Worm (Caenorhabditis elegans) whole organism, early embryonic: ENCODE results near the gene F12A10.9.

Experiments
- B0310.2 ChIP-seq: sonication (generic microtip); optimal IDR thresholded peaks from 2 replicates; lab custom pipeline; 2016; ENCODE audit warnings: mild to moderate bottlenecking, missing genetic modification characterization, missing compliant biosample characterization
- F13C5.2 ChIP-seq: sonication (generic microtip); optimal IDR thresholded peaks from 2 replicates; lab custom pipeline; 2017; ENCODE audit warnings: mild to moderate bottlenecking, missing genetic modification characterization, inconsistent platforms, missing compliant biosample characterization
- aly-1 ChIP-seq: sonication (generic microtip); optimal IDR thresholded peaks from 2 replicates; lab custom pipeline; 2016; ENCODE audit warnings: missing genetic modification characterization, missing compliant biosample characterization
- ama-1 ChIP-seq: fragments of 150-350 bp; optimal IDR thresholded peaks from 2 replicates; lab custom pipeline; 2014
- ceh-13 ChIP-seq: fragments of 200-800 bp; sonication (Bioruptor generic); optimal IDR thresholded peaks from 2 replicates; lab custom pipeline; 2018; ENCODE audit warnings: mild to moderate bottlenecking, missing genetic modification characterization, missing compliant biosample characterization
- ceh-36 ChIP-seq: sonication (generic microtip); optimal IDR thresholded peaks from 2 replicates; lab custom pipeline; 2016; ENCODE audit warnings: missing genetic modification characterization, inconsistent platforms, missing compliant biosample characterization
- ets-7 ChIP-seq: sonication (generic microtip); optimal IDR thresholded peaks from 2 replicates; lab custom pipeline; 2016; ENCODE audit warnings: missing genotype, missing genetic modification characterization, missing compliant biosample characterization
- flt-1 ChIP-seq: fragments of 200-800 bp; sonication (Bioruptor generic); IDR thresholded peaks from 2 replicates; pipeline ENCODE4 v1.3.6; 2022; ENCODE audit warnings: missing genetic modification characterization, missing compliant biosample characterization
- hmbx-1 ChIP-seq: sonication (generic microtip); optimal IDR thresholded peaks from 2 replicates; lab custom pipeline; 2016; ENCODE audit warnings: mild to moderate bottlenecking, missing genetic modification characterization, missing compliant biosample characterization
- hmg-4 ChIP-seq: fragments of 200-800 bp; sonication (Bioruptor generic); optimal IDR thresholded peaks from 2 replicates; lab custom pipeline; 2018; ENCODE audit warnings: mild to moderate bottlenecking, missing genetic modification characterization, missing compliant biosample characterization
- hnd-1 ChIP-seq: sonication (generic microtip); optimal IDR thresholded peaks from 2 replicates; lab custom pipeline; 2016; ENCODE audit warnings: missing genetic modification characterization, missing compliant biosample characterization
- pes-1 ChIP-seq: fragments of 200-800 bp; sonication (Bioruptor generic); IDR thresholded peaks from 2 replicates; pipeline ENCODE4 v1.3.6; 2022; ENCODE audit warnings: missing genetic modification reagents, missing genetic modification characterization, missing compliant biosample characterization
- scrt-1 ChIP-seq: fragments of 200-800 bp; sonication (Bioruptor generic); IDR thresholded peaks from 2 replicates; pipeline ENCODE4 v1.3.6; 2022; ENCODE audit warnings: missing genetic modification characterization, missing compliant biosample characterization
- sea-1 ChIP-seq: fragments of 200-800 bp; sonication (Bioruptor generic); conservative IDR thresholded peaks from 2 replicates; pipeline ENCODE4 v1.3.6; 2022; ENCODE audit warnings: missing genetic modification characterization, missing compliant biosample characterization
- tbx-11 ChIP-seq: fragments of 200-800 bp; sonication (Bioruptor generic); IDR thresholded peaks from 2 replicates; pipeline ENCODE4 v1.3.6; 2022; ENCODE audit warnings: missing genetic modification characterization, missing compliant biosample characterization
- tbx-37 ChIP-seq: fragments of 200-800 bp; sonication (Bioruptor generic); conservative IDR thresholded peaks from 2 replicates; pipeline ENCODE4 v1.3.6; 2022; ENCODE audit warnings: missing genetic modification reagents, missing genetic modification characterization, missing compliant biosample characterization
- tra-4 ChIP-seq: sonication (generic microtip); optimal IDR thresholded peaks from 2 replicates; lab custom pipeline; 2017; ENCODE audit warnings: missing genetic modification characterization, missing compliant biosample characterization

F12A10.9 gene

ce11 chrII:5517643-5518042, 19.2 kb downstream of the F12A10.9 start, which contains the start of gene ZK177.9:
TSS of gene ZK177.9 (minus strand) at chrII:5517743.
- TF ChIP-seq tra-4 (no peak), tbx-37 (no peak), B0310.2 (tag; lab: Kevin White, UChicago) (no peak), F13C5.2 (tag; lab: Kevin White, UChicago) (no peak), scrt-1 (no peak), ama-1 (lab: Kevin White, UChicago) (no peak), hmbx-1 (no peak), ets-7 (tag; lab: Kevin White, UChicago) (no peak), pes-1 (GFP tag; lab: Robert Waterston, UW) (no peak), flt-1 (GFP tag; lab: Robert Waterston, UW) (no peak), sea-1 (GFP tag; lab: Robert Waterston, UW) (no peak), tbx-11 (no peak), hnd-1 (tag; lab: Kevin White, UChicago) (no peak), ceh-13 (GFP tag; lab: Kevin White, UChicago) (no peak), hmg-4 (GFP tag; lab: Kevin White, UChicago) (no peak)

DNA sequence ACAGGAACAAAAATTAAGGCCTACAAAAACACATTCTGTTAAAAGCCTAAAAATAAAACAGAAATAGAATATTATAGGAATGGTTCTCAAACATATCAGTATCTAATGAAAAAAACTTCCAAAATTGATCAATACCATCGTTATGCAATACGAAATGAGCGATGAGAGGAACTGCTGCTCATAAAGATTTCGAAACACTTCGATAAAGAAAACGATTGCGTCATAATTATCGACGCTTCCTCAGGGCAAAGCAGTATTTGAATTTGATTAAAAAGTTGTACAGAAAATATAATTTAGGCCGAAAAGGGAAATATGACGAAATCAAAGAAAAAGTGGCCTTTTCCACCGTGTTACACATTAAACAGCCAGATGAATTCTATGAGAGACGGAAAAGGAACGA, 19.6 kb downstream of the F12A10.9 start:
- TF ChIP-seq hmbx-1 (no peak), ceh-36 (tag; lab: Kevin White, UChicago) (no peak), flt-1 (GFP tag; lab: Robert Waterston, UW) (no peak), ets-7 (tag; lab: Kevin White, UChicago) (no peak), aly-1 (tag; lab: Kevin White, UChicago) (no peak), hmg-4 (GFP tag; lab: Kevin White, UChicago) (no peak), hnd-1 (tag; lab: Kevin White, UChicago) (no peak)

ce11 chrII:5518910-5519309, 20.4 kb downstream of the F12A10.9 start, which contains the start of gene ZK177.2:
TSS of gene ZK177.2 (plus strand) at chrII:5519210.
- no peak for TF ChIP-seq flt-1 (GFP tag; lab: Robert Waterston, UW)
- no peak for TF ChIP-seq ets-7 (tag; lab: Kevin White, UChicago)
- no peak for TF ChIP-seq tbx-37
- TF ChIP-seq sea-1 (GFP tag; lab: Robert Waterston, UW): no peak
- TF ChIP-seq scrt-1: no peak
- no peak for TF ChIP-seq pes-1 (GFP tag; lab: Robert Waterston, UW)
- no peak for TF ChIP-seq tbx-11
- TF ChIP-seq tra-4: no peak
- no peak for TF ChIP-seq ceh-36 (tag; lab: Kevin White, UChicago)
- no peak for TF ChIP-seq F13C5.2 (tag; lab: Kevin White, UChicago)
- no peak for TF ChIP-seq aly-1 (tag; lab: Kevin White, UChicago)
- no peak for TF ChIP-seq hnd-1 (tag; lab: Kevin White, UChicago)
- TF ChIP-seq hmbx-1: no peak
- no peak for TF ChIP-seq B0310.2 (tag; lab: Kevin White, UChicago)
- TF ChIP-seq ceh-13 (GFP tag; lab: Kevin White, UChicago): no peak

DNA sequence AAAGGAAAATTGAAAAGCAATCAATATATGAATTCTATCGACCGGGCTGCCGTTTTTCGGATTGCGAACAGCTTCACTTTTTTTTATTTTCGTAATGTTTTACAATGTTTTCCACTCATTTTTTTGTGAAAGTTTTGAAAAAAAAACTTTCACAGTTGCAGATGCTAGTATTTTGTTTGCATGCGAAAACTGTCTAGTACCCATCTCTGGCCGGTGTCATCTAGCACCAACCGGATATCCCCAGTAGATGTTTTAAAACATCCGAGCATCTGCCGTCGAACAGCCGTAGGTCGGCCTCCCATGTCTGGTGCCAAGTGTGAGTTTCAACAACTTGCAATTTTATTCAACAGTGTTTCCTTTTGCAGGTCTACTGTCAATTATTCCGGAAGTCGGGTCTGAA, 22.9 kb downstream of the F12A10.9 start, which contains the start of gene ZK177.12:
ZK177.12 (plus strand) TSS at position 301 of the 400 bp plus-strand sequence.
- TF ChIP-seq tbx-11 (no peak), sea-1 (GFP tag; lab: Robert Waterston, UW) (no peak), hmg-4 (GFP tag; lab: Kevin White, UChicago) (no peak), scrt-1 (no peak), ceh-13 (GFP tag; lab: Kevin White, UChicago) (no peak), ceh-36 (tag; lab: Kevin White, UChicago) (no peak), F13C5.2 (tag; lab: Kevin White, UChicago) (no peak), flt-1 (GFP tag; lab: Robert Waterston, UW) (no peak), tra-4 (no peak), ets-7 (tag; lab: Kevin White, UChicago) (no peak)

DNA sequence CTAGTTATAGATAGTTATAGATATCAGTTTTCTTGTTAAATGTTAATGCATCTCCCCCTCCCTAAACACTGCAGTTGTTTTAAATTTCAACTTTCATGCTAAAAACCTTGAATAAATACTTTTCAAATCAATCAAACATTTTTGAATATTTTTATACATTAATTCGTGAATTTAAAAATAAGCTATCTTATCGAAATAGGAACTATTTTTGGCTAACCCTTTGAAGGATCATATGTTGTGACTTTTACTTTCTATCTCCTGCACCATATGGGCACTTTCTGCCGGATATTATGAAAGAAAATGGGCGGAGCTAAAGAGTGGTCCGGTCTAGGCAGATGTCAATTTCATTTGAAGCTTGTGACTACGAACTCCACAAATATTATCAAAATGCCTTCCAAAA, 24.1 kb downstream of the F12A10.9 start, which contains the start of gene ZK177.11:
ZK177.11 (plus strand) TSS at position 301 of the 400 bp plus-strand sequence.
- TF ChIP-seq ceh-13 (GFP tag; lab: Kevin White, UChicago) (no peak), hnd-1 (tag; lab: Kevin White, UChicago) (no peak), aly-1 (tag; lab: Kevin White, UChicago) (no peak), tbx-37 (no peak), hmg-4 (GFP tag; lab: Kevin White, UChicago) (no peak), ama-1 (lab: Kevin White, UChicago) (no peak), ets-7 (tag; lab: Kevin White, UChicago) (no peak), pes-1 (GFP tag; lab: Robert Waterston, UW) (no peak), F13C5.2 (tag; lab: Kevin White, UChicago) (no peak), ceh-36 (tag; lab: Kevin White, UChicago) (no peak), sea-1 (GFP tag; lab: Robert Waterston, UW) (no peak), hmbx-1 (no peak), flt-1 (GFP tag; lab: Robert Waterston, UW) (no peak), tbx-11 (no peak), B0310.2 (tag; lab: Kevin White, UChicago) (no peak), tra-4 (no peak)

- TF ChIP-seq ceh-13 (GFP tag; lab: Kevin White, UChicago) (no peak), scrt-1 (no peak), ama-1 (lab: Kevin White, UChicago) (no peak), flt-1 (GFP tag; lab: Robert Waterston, UW) (no peak), hnd-1 (tag; lab: Kevin White, UChicago) (no peak), ets-7 (tag; lab: Kevin White, UChicago) (no peak), tbx-11 (no peak), F13C5.2 (tag; lab: Kevin White, UChicago) (no peak), B0310.2 (tag; lab: Kevin White, UChicago) (no peak), tra-4 (no peak), hmbx-1 (no peak), sea-1 (GFP tag; lab: Robert Waterston, UW) (no peak), aly-1 (tag; lab: Kevin White, UChicago) (no peak), pes-1 (GFP tag; lab: Robert Waterston, UW) (no peak), hmg-4 (GFP tag; lab: Kevin White, UChicago) (no peak), tbx-37 (no peak), ceh-36 (tag; lab: Kevin White, UChicago) (no peak)
Measured at ce11 chrII:5525297-5525696, 26.8 kb downstream of the F12A10.9 start, which contains the start of gene tbx-35. TSS of gene tbx-35 (minus strand) at chrII:5525397.

DNA sequence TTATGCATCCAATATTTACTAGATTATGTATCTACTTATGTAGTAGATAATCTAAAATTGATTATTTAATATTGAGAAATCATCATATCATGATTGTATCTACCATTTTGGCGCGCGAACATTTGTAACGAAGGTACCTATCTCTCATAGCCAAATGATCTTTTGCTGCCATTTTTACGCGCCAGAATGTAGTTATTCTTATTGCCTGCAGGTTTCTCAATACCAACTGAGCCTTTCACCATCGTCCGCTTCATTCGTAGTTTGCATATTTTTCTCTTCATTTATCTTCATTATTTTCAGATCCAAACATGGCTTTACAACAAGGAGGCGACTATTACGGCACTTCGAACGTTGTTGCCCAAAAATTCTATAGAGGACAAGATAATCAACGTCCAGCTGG, 29.4 kb downstream of the F12A10.9 start, which contains the start of gene ZK177.1:
ZK177.1 (plus strand) TSS at position 301 of the 400 bp plus-strand sequence.
- TF ChIP-seq B0310.2 (tag; lab: Kevin White, UChicago): no peak
- TF ChIP-seq tra-4: no peak
- TF ChIP-seq hmg-4 (GFP tag; lab: Kevin White, UChicago): no peak
- no peak for TF ChIP-seq tbx-37
- TF ChIP-seq ets-7 (tag; lab: Kevin White, UChicago): no peak
- no peak for TF ChIP-seq hmbx-1
- no peak for TF ChIP-seq ceh-13 (GFP tag; lab: Kevin White, UChicago)
- TF ChIP-seq ceh-36 (tag; lab: Kevin White, UChicago): no peak
- no peak for TF ChIP-seq scrt-1
- TF ChIP-seq flt-1 (GFP tag; lab: Robert Waterston, UW): no peak
- no peak for TF ChIP-seq pes-1 (GFP tag; lab: Robert Waterston, UW)
- no peak for TF ChIP-seq sea-1 (GFP tag; lab: Robert Waterston, UW)
- no peak for TF ChIP-seq F13C5.2 (tag; lab: Kevin White, UChicago)
- no peak for TF ChIP-seq ama-1 (lab: Kevin White, UChicago)
- TF ChIP-seq tbx-11: no peak
- TF ChIP-seq aly-1 (tag; lab: Kevin White, UChicago): no peak
- no peak for TF ChIP-seq hnd-1 (tag; lab: Kevin White, UChicago)
